Worm (Caenorhabditis elegans) whole organism, L1 larva: ENCODE measurements around the gene C47A4.5.

Source experiments
- C16A3.4 ChIP-seq: fragments of 150-350 bp; optimal IDR thresholded peaks from 2 replicates; lab custom pipeline; 2014; ENCODE audit warnings: missing biosample characterization, missing genetic modification characterization
- F16B12.6 ChIP-seq: fragments of 150-350 bp; optimal IDR thresholded peaks from 2 replicates; lab custom pipeline; 2014; ENCODE audit warnings: missing biosample characterization, missing genetic modification characterization
- Y116A8C.19 ChIP-seq: sonication (generic microtip); optimal IDR thresholded peaks from 2 replicates; lab custom pipeline; 2016; ENCODE audit warnings: missing compliant biosample characterization, missing genetic modification characterization, borderline replicate concordance
- aha-1 ChIP-seq: fragments of 150-350 bp; optimal IDR thresholded peaks from 2 replicates; lab custom pipeline; 2014; ENCODE audit warnings: missing biosample characterization, missing genetic modification characterization
- alr-1 ChIP-seq: fragments of 200-800 bp; sonication (Bioruptor generic); optimal IDR thresholded peaks from 2 replicates; lab custom pipeline; 2018; ENCODE audit warnings: borderline replicate concordance, mild to moderate bottlenecking, missing genetic modification characterization, missing compliant biosample characterization
- aly-2 ChIP-seq: fragments of 150-350 bp; optimal IDR thresholded peaks from 2 replicates; lab custom pipeline; 2014; ENCODE audit warnings: missing biosample characterization, missing genetic modification characterization
- ama-1 ChIP-seq: fragments of 150-350 bp; optimal IDR thresholded peaks from 2 replicates; lab custom pipeline; 2014
- ceh-63 ChIP-seq: fragments of 200-800 bp; sonication (Bioruptor generic); optimal IDR thresholded peaks from 2 replicates; lab custom pipeline; 2018; ENCODE audit warnings: mild to moderate bottlenecking, missing genetic modification characterization, missing compliant biosample characterization
- ceh-8 ChIP-seq: fragments of 200-800 bp; sonication (Bioruptor generic); optimal IDR thresholded peaks from 2 replicates; lab custom pipeline; 2018; ENCODE audit warnings: mild to moderate bottlenecking, missing genetic modification characterization, moderate library complexity, missing compliant biosample characterization
- ceh-82 ChIP-seq, 3 experiments: fragments of 150-350 bp in 1 of 3; sonication (generic microtip) in 2 of 3; optimal IDR thresholded peaks; 2 replicates each; lab custom pipeline; 2014 to 2017; ENCODE audit warnings: missing biosample characterization in 3 of 3, missing genetic modification characterization in 3 of 3
- ceh-88 ChIP-seq: fragments of 200-800 bp; sonication (Bioruptor generic); IDR thresholded peaks from 2 replicates; pipeline ENCODE4 v1.3.6; 2022; ENCODE audit warnings: missing genetic modification characterization, missing compliant biosample characterization
- dsc-1 ChIP-seq: sonication (generic microtip); optimal IDR thresholded peaks from 2 replicates; lab custom pipeline; 2016; ENCODE audit warnings: mild to moderate bottlenecking, missing genetic modification characterization, missing compliant biosample characterization
- efl-1 ChIP-seq, 4 experiments: fragments of 150-350 bp; optimal IDR thresholded peaks in 3 of 4; peaks in 1 of 4; 1 replicate in 1 of 4; 2 replicates in 3 of 4; lab custom pipeline; 2014; ENCODE audit warnings: missing biosample characterization in 2 of 4, missing genetic modification characterization in 2 of 4, missing genetic modification reagents in 2 of 4
- efl-3 ChIP-seq: fragments of 200-800 bp; sonication (Bioruptor generic); optimal IDR thresholded peaks from 2 replicates; lab custom pipeline; 2018; ENCODE audit warnings: mild to moderate bottlenecking, missing genetic modification characterization, missing compliant biosample characterization
- egl-27 ChIP-seq, 2 experiments: fragments of 150-350 bp in 1 of 2; sonication (generic microtip); optimal IDR thresholded peaks; 3 replicates each; lab custom pipeline; 2017 to 2018; ENCODE audit warnings: missing biosample characterization in 2 of 2, missing genetic modification characterization in 2 of 2, missing genetic modification reagents in 2 of 2
- elt-2 ChIP-seq: sonication (generic microtip); optimal IDR thresholded peaks from 2 replicates; lab custom pipeline; 2016; ENCODE audit warnings: missing genetic modification characterization, mild to moderate bottlenecking, inconsistent platforms, missing compliant biosample characterization, missing genetic modification reagents
- fkh-10 ChIP-seq: sonication (generic microtip); optimal IDR thresholded peaks from 2 replicates; lab custom pipeline; 2017; ENCODE audit warnings: missing biosample characterization, missing genetic modification reagents, missing genetic modification characterization
- hlh-4 ChIP-seq: sonication (generic microtip); optimal IDR thresholded peaks from 2 replicates; lab custom pipeline; 2016; ENCODE audit warnings: mild to moderate bottlenecking, missing genetic modification characterization, missing compliant biosample characterization
- hpl-2 ChIP-seq: fragments of 150-350 bp; optimal IDR thresholded peaks from 2 replicates; lab custom pipeline; 2014; ENCODE audit warnings: missing biosample characterization, missing genetic modification reagents, missing genetic modification characterization
- irx-1 ChIP-seq: sonication (generic microtip); optimal IDR thresholded peaks from 2 replicates; lab custom pipeline; 2016; ENCODE audit warnings: missing genetic modification characterization, missing compliant biosample characterization
- lin-39 ChIP-seq: fragments of 150-350 bp; optimal IDR thresholded peaks from 2 replicates; lab custom pipeline; 2014; ENCODE audit warnings: missing biosample characterization, missing genetic modification reagents, missing genetic modification characterization
- lsy-2 ChIP-seq, 2 experiments: fragments of 150-350 bp; optimal IDR thresholded peaks; 2 replicates each; lab custom pipeline; 2014; ENCODE audit warnings: missing biosample characterization in 2 of 2, missing genetic modification characterization in 2 of 2
- mab-9 ChIP-seq: fragments of 200-800 bp; sonication (Bioruptor generic); IDR thresholded peaks from 2 replicates; pipeline ENCODE4 v1.3.6; 2022; ENCODE audit warnings: missing genetic modification reagents, missing genetic modification characterization, missing compliant biosample characterization
- mep-1 ChIP-seq: fragments of 150-350 bp; optimal IDR thresholded peaks from 2 replicates; lab custom pipeline; 2014; ENCODE audit warnings: missing biosample characterization, missing genetic modification characterization
- nhr-19 ChIP-seq: fragments of 200-800 bp; sonication (Bioruptor generic); conservative IDR thresholded peaks from 2 replicates; pipeline ENCODE4 v1.3.6; 2022; ENCODE audit warnings: missing genetic modification characterization, missing compliant biosample characterization
- nhr-28 ChIP-seq: fragments of 150-350 bp; optimal IDR thresholded peaks from 2 replicates; lab custom pipeline; 2014; ENCODE audit warnings: missing biosample characterization, missing genetic modification characterization
- nhr-71 ChIP-seq: sonication (generic microtip); optimal IDR thresholded peaks from 2 replicates; lab custom pipeline; 2016; ENCODE audit warnings: mild to moderate bottlenecking, missing genetic modification characterization, moderate library complexity, missing compliant biosample characterization
- nhr-77 ChIP-seq: fragments of 150-350 bp; optimal IDR thresholded peaks from 2 replicates; lab custom pipeline; 2014; ENCODE audit warnings: missing biosample characterization, missing genetic modification characterization
- nhr-84 ChIP-seq: sonication (generic microtip); optimal IDR thresholded peaks from 2 replicates; lab custom pipeline; 2017; ENCODE audit warnings: missing biosample characterization, missing genetic modification characterization
- nhr-85 ChIP-seq: sonication (generic microtip); peaks from one replicate; lab custom pipeline; 2016; ENCODE audit warnings: missing genetic modification characterization, inconsistent platforms, missing compliant biosample characterization
- pag-3 ChIP-seq: sonication (generic microtip); optimal IDR thresholded peaks from 2 replicates; lab custom pipeline; 2017; ENCODE audit warnings: missing genetic modification characterization, mild to moderate bottlenecking, missing compliant biosample characterization, antibody characterized with exemption, borderline replicate concordance; ENCODE audit not compliant: insufficient read depth
- pax-3 ChIP-seq: fragments of 200-800 bp; sonication (Bioruptor generic); optimal IDR thresholded peaks from 2 replicates; lab custom pipeline; 2018; ENCODE audit warnings: mild to moderate bottlenecking, missing genetic modification characterization, moderate library complexity, missing compliant biosample characterization
- pqm-1 ChIP-seq: sonication (generic microtip); optimal IDR thresholded peaks from 3 replicates; lab custom pipeline; 2017; ENCODE audit warnings: missing biosample characterization, missing genetic modification characterization
- rnt-1 ChIP-seq: sonication (generic microtip); optimal IDR thresholded peaks from 2 replicates; lab custom pipeline; 2016; ENCODE audit warnings: mild to moderate bottlenecking, missing genetic modification characterization, moderate library complexity, missing compliant biosample characterization
- snu-23 ChIP-seq: sonication (generic microtip); optimal IDR thresholded peaks from 2 replicates; lab custom pipeline; 2016; ENCODE audit warnings: missing genetic modification characterization, missing compliant biosample characterization
- sptf-1 ChIP-seq: fragments of 150-350 bp; optimal IDR thresholded peaks from 2 replicates; lab custom pipeline; 2014; ENCODE audit warnings: missing biosample characterization, missing genetic modification characterization
- sup-37 ChIP-seq: fragments of 200-800 bp; sonication (Bioruptor generic); optimal IDR thresholded peaks from 2 replicates; lab custom pipeline; 2018; ENCODE audit warnings: mild to moderate bottlenecking, missing genetic modification characterization, missing compliant biosample characterization
- tbx-2 ChIP-seq: sonication (generic microtip); optimal IDR thresholded peaks from 2 replicates; lab custom pipeline; 2016; ENCODE audit warnings: missing genetic modification characterization, missing compliant biosample characterization
- tlp-1 ChIP-seq: fragments of 150-350 bp; optimal IDR thresholded peaks from 2 replicates; lab custom pipeline; 2014; ENCODE audit warnings: missing biosample characterization, missing genetic modification characterization
- unc-62 ChIP-seq: fragments of 150-350 bp; optimal IDR thresholded peaks from 2 replicates; lab custom pipeline; 2014; ENCODE audit warnings: missing biosample characterization, missing genetic modification reagents, missing genetic modification characterization
- vab-15 ChIP-seq: sonication (generic microtip); optimal IDR thresholded peaks from 2 replicates; lab custom pipeline; 2017; ENCODE audit warnings: missing genotype, mild to moderate bottlenecking, missing genetic modification characterization, missing compliant biosample characterization
- zag-1 ChIP-seq: fragments of 150-350 bp; optimal IDR thresholded peaks from 2 replicates; lab custom pipeline; 2014; ENCODE audit warnings: missing biosample characterization, missing genetic modification characterization
- zip-4 ChIP-seq: fragments of 200-800 bp; sonication (Bioruptor generic); optimal IDR thresholded peaks from 2 replicates; lab custom pipeline; 2018; ENCODE audit warnings: mild to moderate bottlenecking, missing genetic modification characterization, moderate library complexity, missing compliant biosample characterization

The C47A4.5 gene

DNA sequence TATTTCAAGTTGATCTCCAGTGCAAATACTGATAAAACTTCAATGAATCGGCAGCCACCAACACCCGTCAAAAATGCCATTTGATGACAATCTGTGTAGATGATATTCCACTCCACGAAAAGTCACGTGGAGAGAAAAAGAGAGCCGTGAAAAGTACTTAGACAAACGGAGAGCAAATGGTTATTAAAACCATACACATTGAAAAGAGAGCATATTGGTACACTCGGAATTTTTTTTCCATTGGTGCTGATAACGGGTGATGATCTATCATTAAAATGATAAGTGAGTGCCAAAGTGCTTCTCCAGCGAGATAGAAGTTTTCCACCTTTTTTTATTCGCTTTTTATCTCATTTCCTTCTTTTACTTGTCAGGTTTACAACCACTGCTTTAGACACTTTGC is 20.3 kb upstream of the C47A4.5 start (continued):
- TF ChIP-seq nhr-71 (tag; lab: Kevin White, UChicago) (peak; percentile 45), nhr-28 (tag; lab: Kevin White, UChicago) (no peak), ama-1 (lab: Kevin White, UChicago) (no peak), nhr-77 (tag; lab: Kevin White, UChicago) (no peak), fkh-10 (GFP tag; lab: Kevin White, UChicago) (no peak), F16B12.6 (tag; lab: Kevin White, UChicago) (no peak), pax-3 (no peak), aha-1 (tag; lab: Kevin White, UChicago) (no peak), snu-23 (GFP tag; lab: Kevin White, UChicago) (no peak), pag-3 (tag; lab: Kevin White, UChicago) (no peak), nhr-84 (tag; lab: Kevin White, UChicago) (no peak), lsy-2 (tag; optimal IDR thresholded peaks at IDR 0.05; lab: Kevin White, UChicago) (no peak), C16A3.4 (tag; lab: Kevin White, UChicago) (no peak), mep-1 (tag; lab: Kevin White, UChicago) (no peak), Y116A8C.19 (tag; lab: Kevin White, UChicago) (no peak), unc-62 (GFP tag; lab: Kevin White, UChicago) (no peak), nhr-85 (tag; lab: Kevin White, UChicago) (no peak), alr-1 (tag; lab: Kevin White, UChicago) (no peak), sup-37 (no peak), ceh-63 (GFP tag; lab: Kevin White, UChicago) (no peak), tbx-2 (no peak), ceh-82 (tag; optimal IDR thresholded peaks at IDR 0.05; lab: Kevin White, UChicago) (no peak)

ce11 chrIV:13726630-13727029 is 18.9 kb upstream of the C47A4.5 start, which contains the start of gene ent-4:
Gene ent-4 (plus strand): TSS chrIV:13726930.
- TF ChIP-seq irx-1 (tag; lab: Kevin White, UChicago) (no peak), vab-15 (tag; lab: Kevin White, UChicago) (no peak), ama-1 (lab: Kevin White, UChicago) (no peak), hpl-2 (GFP tag; lab: Kevin White, UChicago) (no peak), ceh-88 (GFP tag; lab: Robert Waterston, UW) (no peak), hlh-4 (tag; lab: Kevin White, UChicago) (no peak), dsc-1 (tag; lab: Kevin White, UChicago) (no peak), zag-1 (tag; lab: Kevin White, UChicago) (no peak), ceh-63 (GFP tag; lab: Kevin White, UChicago) (no peak), nhr-19 (GFP tag; lab: Robert Waterston, UW) (no peak), pqm-1 (no peak), ceh-8 (GFP tag; lab: Kevin White, UChicago) (no peak), egl-27 (tag; optimal IDR thresholded peaks at IDR 0.05; lab: Kevin White, UChicago) (no peak), zip-4 (GFP tag; lab: Kevin White, UChicago) (no peak), F16B12.6 (tag; lab: Kevin White, UChicago) (no peak), sptf-1 (no peak), nhr-85 (tag; lab: Kevin White, UChicago) (no peak), efl-3 (no peak)

DNA sequence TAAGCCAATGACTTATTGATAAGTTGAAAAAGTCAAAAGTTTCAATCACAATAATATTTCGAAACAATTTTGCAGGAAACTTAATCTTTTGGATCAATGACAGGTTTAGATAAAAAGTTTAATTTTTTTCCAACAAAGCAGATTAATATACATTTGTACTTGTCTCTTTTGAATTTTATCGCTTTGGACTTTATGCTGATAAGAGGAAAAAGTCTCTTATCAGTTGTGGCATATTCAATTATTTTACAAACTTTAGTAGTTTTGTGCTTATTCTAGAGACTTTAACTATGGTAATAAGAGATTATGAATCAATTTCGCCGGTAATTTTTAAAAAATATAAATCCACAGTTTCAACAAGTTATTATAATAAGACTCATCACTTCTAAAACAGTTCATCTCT is 17.6 kb upstream of the C47A4.5 start:
- peak; percentile 90 for TF ChIP-seq elt-2 (tag; lab: Kevin White, UChicago)
- peak; percentile 74 for TF ChIP-seq tlp-1 (tag; lab: Kevin White, UChicago)
- TF ChIP-seq ceh-8 (GFP tag; lab: Kevin White, UChicago), result no peak
- no peak for TF ChIP-seq hpl-2 (GFP tag; lab: Kevin White, UChicago)
- TF ChIP-seq lin-39 (tag; lab: Kevin White, UChicago), result no peak
- no peak for TF ChIP-seq sptf-1
- TF ChIP-seq rnt-1 (tag; lab: Kevin White, UChicago), result no peak
- TF ChIP-seq nhr-19 (GFP tag; lab: Robert Waterston, UW), result no peak
- no peak for TF ChIP-seq aly-2
- TF ChIP-seq efl-1 (optimal IDR thresholded peaks at IDR 0.05; lab: Kevin White, UChicago), result no peak
- TF ChIP-seq efl-1 (GFP tag; optimal IDR thresholded peaks at IDR 0.05 in 1 of 2; lab: Kevin White, UChicago), result peak in 1 of 2 experiments; percentile 82
- TF ChIP-seq mab-9 (GFP tag; lab: Robert Waterston, UW), result no peak
- TF ChIP-seq lsy-2 (tag; optimal IDR thresholded peaks at IDR 0.05; lab: Kevin White, UChicago), result no peak
- TF ChIP-seq ama-1 (lab: Kevin White, UChicago), result no peak
